Worm (Caenorhabditis elegans) whole organism, L1 larva: ENCODE measurements around the gene msp-74.

Source experiments
- C16A3.4 ChIP-seq: fragments of 150-350 bp; optimal IDR thresholded peaks from 2 replicates; lab custom pipeline; 2014; ENCODE audit warnings: missing biosample characterization, missing genetic modification characterization
- Y116A8C.19 ChIP-seq: sonication (generic microtip); optimal IDR thresholded peaks from 2 replicates; lab custom pipeline; 2016; ENCODE audit warnings: missing compliant biosample characterization, missing genetic modification characterization, borderline replicate concordance
- aha-1 ChIP-seq: fragments of 150-350 bp; optimal IDR thresholded peaks from 2 replicates; lab custom pipeline; 2014; ENCODE audit warnings: missing biosample characterization, missing genetic modification characterization
- alr-1 ChIP-seq: fragments of 200-800 bp; sonication (Bioruptor generic); optimal IDR thresholded peaks from 2 replicates; lab custom pipeline; 2018; ENCODE audit warnings: borderline replicate concordance, mild to moderate bottlenecking, missing genetic modification characterization, missing compliant biosample characterization
- ceh-63 ChIP-seq: fragments of 200-800 bp; sonication (Bioruptor generic); optimal IDR thresholded peaks from 2 replicates; lab custom pipeline; 2018; ENCODE audit warnings: mild to moderate bottlenecking, missing genetic modification characterization, missing compliant biosample characterization
- ceh-82 ChIP-seq, 3 experiments: fragments of 150-350 bp in 1 of 3; sonication (generic microtip) in 2 of 3; optimal IDR thresholded peaks; 2 replicates each; lab custom pipeline; 2014 to 2017; ENCODE audit warnings: missing biosample characterization in 3 of 3, missing genetic modification characterization in 3 of 3
- dsc-1 ChIP-seq: sonication (generic microtip); optimal IDR thresholded peaks from 2 replicates; lab custom pipeline; 2016; ENCODE audit warnings: mild to moderate bottlenecking, missing genetic modification characterization, missing compliant biosample characterization
- efl-1 ChIP-seq, 4 experiments: fragments of 150-350 bp; optimal IDR thresholded peaks in 3 of 4; peaks in 1 of 4; 1 replicate in 1 of 4; 2 replicates in 3 of 4; lab custom pipeline; 2014; ENCODE audit warnings: missing biosample characterization in 2 of 4, missing genetic modification characterization in 2 of 4, missing genetic modification reagents in 2 of 4
- fkh-8 ChIP-seq: sonication (generic microtip); optimal IDR thresholded peaks from 2 replicates; lab custom pipeline; 2016; ENCODE audit warnings: mild to moderate bottlenecking, missing genetic modification characterization, missing compliant biosample characterization
- fos-1 ChIP-seq: fragments of 150-350 bp; optimal IDR thresholded peaks from 2 replicates; lab custom pipeline; 2014; ENCODE audit warnings: missing biosample characterization, missing genetic modification characterization
- lin-14 ChIP-seq: fragments of 200-800 bp; sonication (Bioruptor generic); optimal IDR thresholded peaks from 2 replicates; lab custom pipeline; 2018; ENCODE audit warnings: mild to moderate bottlenecking, missing genetic modification characterization, moderate library complexity, missing compliant biosample characterization
- lin-35 ChIP-seq, 2 experiments: fragments of 150-350 bp; optimal IDR thresholded peaks; 2 replicates each; lab custom pipeline; 2014; ENCODE audit warnings: missing biosample characterization in 2 of 2, missing genetic modification characterization in 2 of 2, missing genetic modification reagents in 2 of 2
- lir-3 ChIP-seq: sonication (generic microtip); optimal IDR thresholded peaks from 2 replicates; lab custom pipeline; 2016; ENCODE audit warnings: mild to moderate bottlenecking, missing genetic modification characterization, moderate library complexity, missing compliant biosample characterization; ENCODE audit not compliant: poor library complexity
- lsy-2 ChIP-seq, 2 experiments: fragments of 150-350 bp; optimal IDR thresholded peaks; 2 replicates each; lab custom pipeline; 2014; ENCODE audit warnings: missing biosample characterization in 2 of 2, missing genetic modification characterization in 2 of 2
- mdl-1 ChIP-seq, 2 experiments: fragments of 150-350 bp; optimal IDR thresholded peaks; 2 replicates each; lab custom pipeline; 2014 to 2017; ENCODE audit warnings: missing biosample characterization in 2 of 2, missing genetic modification characterization in 2 of 2, inconsistent platforms in 1 of 2
- mef-2 ChIP-seq: fragments of 150-350 bp; optimal IDR thresholded peaks from 2 replicates; lab custom pipeline; 2014; ENCODE audit warnings: missing biosample characterization, missing genetic modification characterization
- mep-1 ChIP-seq: fragments of 150-350 bp; optimal IDR thresholded peaks from 2 replicates; lab custom pipeline; 2014; ENCODE audit warnings: missing biosample characterization, missing genetic modification characterization
- nhr-237 ChIP-seq: fragments of 150-350 bp; optimal IDR thresholded peaks from 2 replicates; lab custom pipeline; 2014; ENCODE audit warnings: missing biosample characterization, missing genetic modification characterization
- nhr-28 ChIP-seq: fragments of 150-350 bp; optimal IDR thresholded peaks from 2 replicates; lab custom pipeline; 2014; ENCODE audit warnings: missing biosample characterization, missing genetic modification characterization
- nhr-71 ChIP-seq: sonication (generic microtip); optimal IDR thresholded peaks from 2 replicates; lab custom pipeline; 2016; ENCODE audit warnings: mild to moderate bottlenecking, missing genetic modification characterization, moderate library complexity, missing compliant biosample characterization
- nhr-77 ChIP-seq: fragments of 150-350 bp; optimal IDR thresholded peaks from 2 replicates; lab custom pipeline; 2014; ENCODE audit warnings: missing biosample characterization, missing genetic modification characterization
- nhr-84 ChIP-seq: sonication (generic microtip); optimal IDR thresholded peaks from 2 replicates; lab custom pipeline; 2017; ENCODE audit warnings: missing biosample characterization, missing genetic modification characterization
- pqm-1 ChIP-seq: sonication (generic microtip); optimal IDR thresholded peaks from 3 replicates; lab custom pipeline; 2017; ENCODE audit warnings: missing biosample characterization, missing genetic modification characterization
- rnt-1 ChIP-seq: sonication (generic microtip); optimal IDR thresholded peaks from 2 replicates; lab custom pipeline; 2016; ENCODE audit warnings: mild to moderate bottlenecking, missing genetic modification characterization, moderate library complexity, missing compliant biosample characterization
- skn-1 ChIP-seq: fragments of 150-350 bp; optimal IDR thresholded peaks from 2 replicates; lab custom pipeline; 2014; ENCODE audit warnings: missing biosample characterization, missing genetic modification characterization
- snpc-4 ChIP-seq: fragments of 150-350 bp; optimal IDR thresholded peaks from 2 replicates; lab custom pipeline; 2014; ENCODE audit warnings: missing biosample characterization, missing genetic modification characterization
- snu-23 ChIP-seq: sonication (generic microtip); optimal IDR thresholded peaks from 2 replicates; lab custom pipeline; 2016; ENCODE audit warnings: missing genetic modification characterization, missing compliant biosample characterization
- sup-37 ChIP-seq: fragments of 200-800 bp; sonication (Bioruptor generic); optimal IDR thresholded peaks from 2 replicates; lab custom pipeline; 2018; ENCODE audit warnings: mild to moderate bottlenecking, missing genetic modification characterization, missing compliant biosample characterization
- swsn-7 ChIP-seq: sonication (generic microtip); optimal IDR thresholded peaks from 2 replicates; lab custom pipeline; 2016; ENCODE audit warnings: missing genetic modification characterization, missing compliant biosample characterization
- tbx-2 ChIP-seq: sonication (generic microtip); optimal IDR thresholded peaks from 2 replicates; lab custom pipeline; 2016; ENCODE audit warnings: missing genetic modification characterization, missing compliant biosample characterization
- unc-130 ChIP-seq: fragments of 150-350 bp; optimal IDR thresholded peaks from 2 replicates; lab custom pipeline; 2017; ENCODE audit warnings: missing biosample characterization, missing genetic modification characterization, inconsistent platforms
- unc-30 ChIP-seq: sonication (generic microtip); optimal IDR thresholded peaks from 2 replicates; lab custom pipeline; 2017; ENCODE audit warnings: missing biosample characterization, missing genetic modification characterization
- unc-86 ChIP-seq: sonication (generic microtip); optimal IDR thresholded peaks from 2 replicates; lab custom pipeline; 2016; ENCODE audit warnings: missing genetic modification characterization, missing compliant biosample characterization
- unc-98 ChIP-seq: fragments of 200-800 bp; sonication (Bioruptor generic); IDR thresholded peaks from 2 replicates; pipeline ENCODE4 v1.3.6; 2022; ENCODE audit warnings: missing genetic modification characterization, missing compliant biosample characterization
- xbp-1 ChIP-seq: sonication (generic microtip); optimal IDR thresholded peaks from 2 replicates; lab custom pipeline; 2016; ENCODE audit warnings: missing genetic modification characterization, missing compliant biosample characterization
- zag-1 ChIP-seq: fragments of 150-350 bp; optimal IDR thresholded peaks from 2 replicates; lab custom pipeline; 2014; ENCODE audit warnings: missing biosample characterization, missing genetic modification characterization
- ztf-11 ChIP-seq, 2 experiments: sonication (generic microtip); optimal IDR thresholded peaks; 2 replicates each; lab custom pipeline; 2016 to 2017; ENCODE audit warnings: missing genetic modification characterization in 2 of 2, missing biosample characterization in 1 of 2, missing compliant biosample characterization in 1 of 2

msp-74 gene

DNA sequence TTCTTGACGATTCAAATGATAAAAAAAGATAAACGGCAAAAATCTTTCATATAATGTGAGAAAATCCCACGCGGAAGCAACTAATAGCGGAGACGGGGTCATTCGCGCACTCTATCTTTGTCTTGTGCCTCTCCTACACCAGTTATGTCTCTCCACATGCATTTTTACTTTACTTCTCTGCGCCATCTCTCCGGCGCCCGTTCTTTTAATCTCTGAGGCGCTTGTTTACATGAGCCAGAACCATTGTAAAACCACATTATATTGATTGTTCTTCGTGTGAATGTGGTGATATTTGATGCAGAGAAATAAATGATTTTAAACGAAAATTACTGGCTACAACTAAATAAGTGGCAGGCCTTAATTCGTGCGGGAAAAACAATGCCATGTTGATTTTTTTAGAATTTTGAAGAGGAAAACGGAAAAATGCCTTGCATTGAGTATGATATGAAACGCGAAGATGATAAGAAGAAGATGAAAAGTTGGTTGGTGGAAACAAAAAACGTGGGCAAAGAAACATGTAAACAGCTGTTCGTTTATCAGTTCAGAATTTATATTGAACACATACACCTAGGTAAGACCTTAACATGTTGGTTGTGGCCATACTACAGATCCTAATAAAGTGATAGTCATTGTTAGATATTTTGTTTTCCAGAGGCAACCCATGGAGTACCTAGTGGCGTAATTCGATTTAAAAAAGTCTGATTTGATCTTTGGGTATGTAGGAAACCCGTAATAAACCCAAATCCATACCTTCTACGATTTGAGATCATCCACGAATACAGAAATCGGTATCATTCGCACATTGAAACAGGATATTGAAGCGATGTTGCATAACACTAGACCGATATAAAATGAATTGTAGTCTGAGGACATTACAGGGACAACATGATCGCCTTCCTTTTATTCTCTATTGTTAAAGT, 22.5 kb downstream of the msp-74 start, which contains the start of gene C04G6.2 (continued):
- TF ChIP-seq rnt-1 (tag; lab: Kevin White, UChicago) (peak; percentile 47), lsy-2 (tag; optimal IDR thresholded peaks at IDR 0.05; lab: Kevin White, UChicago) (peak; percentile 44 to 62), lin-14 (GFP tag; lab: Kevin White, UChicago) (peak; percentile 94), dsc-1 (peak; percentile 18), snu-23 (GFP tag; lab: Kevin White, UChicago) (peak; percentile 73), swsn-7 (tag; lab: Kevin White, UChicago) (peak; percentile 40), lin-35 (GFP tag; optimal IDR thresholded peaks at IDR 0.05; lab: Kevin White, UChicago) (peak; percentile 37 to 45), Y116A8C.19 (no peak), skn-1 (tag; lab: Kevin White, UChicago) (peak; percentile 32), mdl-1 (tag; optimal IDR thresholded peaks at IDR 0.05; lab: Kevin White, UChicago) (peak in 1 of 2 experiments; percentile 74), ztf-11 (tag; optimal IDR thresholded peaks at IDR 0.05; lab: Kevin White, UChicago) (no peak), tbx-2 (peak; percentile 65), pqm-1 (tag; lab: Kevin White, UChicago) (no peak), xbp-1 (tag; lab: Kevin White, UChicago) (peak; percentile 11), nhr-71 (tag; lab: Kevin White, UChicago) (peak; percentile 72), sup-37 (GFP tag; lab: Kevin White, UChicago) (no peak), mef-2 (no peak), aha-1 (tag; lab: Kevin White, UChicago) (no peak), nhr-28 (tag; lab: Kevin White, UChicago) (no peak), efl-1 (optimal IDR thresholded peaks at IDR 0.05; lab: Kevin White, UChicago) (peak; percentile 52 to 65), efl-1 (GFP tag; optimal IDR thresholded peaks at IDR 0.05 in 1 of 2; lab: Kevin White, UChicago) (peak; percentile 31 to 94), mep-1 (tag; lab: Kevin White, UChicago) (peak; percentile 53), unc-130 (peak; percentile 29), C16A3.4 (tag; lab: Kevin White, UChicago) (no peak), ceh-82 (tag; optimal IDR thresholded peaks at IDR 0.05; lab: Kevin White, UChicago) (peak in 2 of 3 experiments; percentile 16 to 45), nhr-237 (tag; lab: Kevin White, UChicago) (no peak), unc-98 (no peak), zag-1 (tag; lab: Kevin White, UChicago) (no peak), snpc-4 (tag; lab: Kevin White, UChicago) (peak; percentile 29), unc-86 (peak; percentile 16), fkh-8 (tag; lab: Kevin White, UChicago) (peak; percentile 41), fos-1 (peak; percentile 30)

DNA sequence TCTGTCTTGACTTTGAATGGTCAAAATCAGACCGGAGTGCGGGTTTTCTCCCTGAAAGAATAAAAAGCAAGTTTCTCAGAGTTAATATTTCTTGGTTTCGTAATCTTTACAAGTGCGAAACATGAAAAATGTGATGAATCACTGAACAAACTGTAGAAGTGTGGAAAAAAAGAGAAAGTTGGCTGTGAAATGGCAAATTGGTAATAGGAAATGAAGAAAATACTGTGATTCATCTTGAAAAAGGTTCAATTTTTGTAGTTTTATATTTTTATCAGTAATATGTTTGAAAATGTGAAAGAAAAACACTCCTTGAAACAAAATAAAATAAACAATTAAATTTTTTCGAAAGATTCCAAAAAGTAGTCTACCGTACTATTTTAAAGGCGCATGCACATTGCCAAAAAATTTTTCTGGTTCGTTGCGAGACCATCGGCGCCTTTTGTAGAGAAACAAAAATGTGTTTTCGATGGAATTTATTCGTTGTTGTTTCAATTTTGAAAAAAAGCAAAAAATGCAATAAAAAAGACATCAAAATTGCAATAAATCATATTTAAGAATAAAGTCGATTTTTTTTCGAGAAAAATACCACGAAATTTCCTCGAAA, 23.4 kb downstream of the msp-74 start, which contains the start of gene pld-1:
pld-1 (minus strand) TSS at position 51 of the 604 bp plus-strand sequence.
- TF ChIP-seq efl-1 (optimal IDR thresholded peaks at IDR 0.05; lab: Kevin White, UChicago) (no peak), efl-1 (GFP tag; optimal IDR thresholded peaks at IDR 0.05 in 1 of 2; lab: Kevin White, UChicago) (no peak), dsc-1 (no peak), lin-14 (GFP tag; lab: Kevin White, UChicago) (no peak), lin-35 (GFP tag; optimal IDR thresholded peaks at IDR 0.05; lab: Kevin White, UChicago) (no peak), mdl-1 (tag; optimal IDR thresholded peaks at IDR 0.05; lab: Kevin White, UChicago) (no peak), ceh-63 (GFP tag; lab: Kevin White, UChicago) (no peak), alr-1 (tag; lab: Kevin White, UChicago) (no peak), nhr-84 (tag; lab: Kevin White, UChicago) (no peak), C16A3.4 (tag; lab: Kevin White, UChicago) (no peak), nhr-77 (tag; lab: Kevin White, UChicago) (no peak), rnt-1 (tag; lab: Kevin White, UChicago) (no peak), xbp-1 (tag; lab: Kevin White, UChicago) (no peak), Y116A8C.19 (no peak), unc-30 (no peak), lir-3 (tag; lab: Kevin White, UChicago) (no peak)
